Fruit fly (Drosophila melanogaster) whole organism, wandering third instar larva: ENCODE results near the gene Dr.

ENCODE experiments used
- ey ChIP-seq: fragments of 200-800 bp; sonication (Bioruptor generic); optimal IDR thresholded peaks from 2 replicates; lab custom pipeline; 2016; ENCODE audit warnings: missing biosample characterization, missing genetic modification characterization
- usp ChIP-seq: fragments of >200 bp; optimal IDR thresholded peaks from 2 replicates; lab custom pipeline; 2017; ENCODE audit warnings: missing biosample characterization, missing genetic modification characterization

dm6 chr3R:29547983-29548382 lies 8.2 kb upstream of the Dr start:
- TF ChIP-seq ey (no peak), usp (no peak)
